Worm (Caenorhabditis elegans): ENCODE data around the gene K04F1.9.

DNA sequence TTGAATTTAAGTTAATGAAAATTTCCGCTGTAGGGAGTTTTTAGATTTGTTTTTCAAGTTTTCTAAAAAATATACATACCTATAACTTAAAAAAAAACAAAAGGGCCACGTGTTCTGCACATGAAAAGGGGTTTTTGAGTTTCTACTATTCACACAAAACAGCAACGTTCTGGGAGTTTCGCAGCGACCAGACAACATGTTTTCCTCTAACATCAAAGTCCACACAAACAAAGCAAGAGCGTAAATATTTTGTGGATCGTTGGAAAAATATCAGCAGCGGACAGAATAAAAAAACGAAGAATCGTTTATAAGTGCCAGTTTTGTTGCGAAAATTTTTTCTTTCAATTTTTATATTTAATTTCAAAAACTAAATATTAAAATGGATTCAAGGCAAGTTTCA lies 21.1 kb upstream of the K04F1.9 start, which contains the start of gene alh-2:
- TF ChIP-seq lin-39 (tag; optimal IDR thresholded peaks at IDR 0.05) (no peak), mdl-1 (tag; optimal IDR thresholded peaks at IDR 0.05) (no peak), lsy-2 (tag; optimal IDR thresholded peaks at IDR 0.05) (no peak), mdt-29 (GFP tag; IDR thresholded peaks at IDR 0.05) (no peak), ceh-62 (tag; optimal IDR thresholded peaks at IDR 0.05) (no peak), egl-27 (tag; optimal IDR thresholded peaks at IDR 0.05) (no peak), ztf-11 (tag; optimal IDR thresholded peaks at IDR 0.05) (no peak), attf-4 (tag; optimal IDR thresholded peaks at IDR 0.05) (no peak), ceh-28 (tag; optimal IDR thresholded peaks at IDR 0.05) (no peak), nhr-76 (tag; optimal IDR thresholded peaks at IDR 0.05) (no peak)

All from whole organism, L4 larva.